Worm (Caenorhabditis elegans) whole organism, midembryonic: Measurements from ENCODE around the gene clec-214.

ENCODE experiments used
- T22C8.4 ChIP-seq: fragments of 200-800 bp; sonication (Bioruptor generic); IDR thresholded peaks from 2 replicates; pipeline ENCODE4 v1.3.6; 2022; ENCODE audit warnings: missing genetic modification characterization, missing compliant biosample characterization
- flt-1 ChIP-seq: fragments of 200-800 bp; sonication (Bioruptor generic); IDR thresholded peaks from 2 replicates; pipeline ENCODE4 v1.3.6; 2022; ENCODE audit warnings: missing genetic modification characterization, missing compliant biosample characterization
- klf-2 ChIP-seq: fragments of 200-800 bp; sonication (Bioruptor generic); conservative IDR thresholded peaks from 2 replicates; pipeline ENCODE4 v1.3.6; 2022; ENCODE audit warnings: missing genetic modification reagents, missing genetic modification characterization, missing compliant biosample characterization
- med-1 ChIP-seq: sonication (generic microtip); optimal IDR thresholded peaks from 2 replicates; lab custom pipeline; 2017; ENCODE audit warnings: missing genetic modification characterization, mild to moderate bottlenecking, missing compliant biosample characterization, antibody characterized with exemption, missing genetic modification reagents; ENCODE audit not compliant: insufficient read depth
- ref-1 ChIP-seq: fragments of 200-800 bp; sonication (Bioruptor generic); conservative IDR thresholded peaks from 2 replicates; pipeline ENCODE4 v1.3.6; 2022; ENCODE audit warnings: missing genetic modification reagents, missing genetic modification characterization, missing compliant biosample characterization
- ztf-29 ChIP-seq: fragments of 200-800 bp; sonication (Bioruptor generic); IDR thresholded peaks from 2 replicates; pipeline ENCODE4 v1.3.6; 2022; ENCODE audit warnings: missing genetic modification reagents, missing genetic modification characterization, missing compliant biosample characterization

DNA sequence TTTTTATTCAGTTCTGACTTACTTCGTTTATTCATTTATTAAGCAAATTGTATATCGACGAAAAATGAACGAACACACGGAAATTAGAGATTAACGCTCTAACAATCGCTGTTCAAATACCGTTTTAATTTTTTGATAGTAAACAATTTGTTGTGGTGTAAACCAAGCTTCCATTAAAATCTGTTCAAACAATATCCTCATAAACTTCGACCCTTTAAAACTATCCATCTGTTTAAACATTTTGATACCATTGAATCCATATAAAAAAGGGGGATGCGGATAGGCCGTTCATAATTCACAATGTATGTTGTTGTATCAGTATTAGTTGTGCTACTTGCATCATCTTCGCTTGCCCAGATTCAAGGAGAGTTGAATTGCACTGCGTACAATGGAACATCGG is 16.4 kb downstream of the clec-214 start, which contains the start of gene F07C4.6:
- TF ChIP-seq ref-1 (GFP tag; lab: Robert Waterston, UW), result no peak
- TF ChIP-seq ztf-29, result no peak
- no peak for TF ChIP-seq klf-2
- no peak for TF ChIP-seq flt-1 (GFP tag; lab: Robert Waterston, UW)
- no peak for TF ChIP-seq T22C8.4
- TF ChIP-seq med-1 (GFP tag; lab: Kevin White, UChicago), result no peak
